Worm (Caenorhabditis elegans): ENCODE measurements around the gene sdz-38.

DNA sequence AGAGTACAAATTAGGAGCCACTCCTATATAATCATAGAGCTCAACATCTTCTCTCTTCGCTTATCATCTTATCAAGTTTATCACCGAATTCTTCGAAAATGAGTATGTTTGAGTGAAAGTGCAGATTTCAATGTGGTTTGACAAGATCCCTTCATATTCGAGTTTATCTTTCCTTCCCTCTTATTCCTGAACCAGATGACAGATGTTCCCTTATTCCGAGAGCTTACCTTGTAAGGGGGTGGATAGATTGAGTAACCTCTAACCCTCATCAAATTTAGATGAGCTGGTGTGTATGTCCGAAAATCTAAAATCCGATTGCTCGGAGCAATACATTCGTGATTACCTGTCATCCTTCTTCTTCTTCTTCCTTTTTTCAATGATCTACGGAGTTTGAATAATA, 33.0 kb downstream of the sdz-38 start:
- TF ChIP-seq T22C8.4 (GFP tag; IDR thresholded peaks at IDR 0.05), result no peak
- TF ChIP-seq ztf-29 (GFP tag; IDR thresholded peaks at IDR 0.05), result no peak
